Fruit fly (Drosophila melanogaster) whole organism, embryonic: ENCODE results near the gene CG34265.

ENCODE experiments used
- CG10147 ChIP-seq: fragments of 200-800 bp; sonication (Bioruptor generic); optimal IDR thresholded peaks from 2 replicates; lab custom pipeline; 2019; ENCODE audit warnings: missing biosample characterization, mild to moderate bottlenecking, missing genetic modification characterization, moderate library complexity
- CG1233 ChIP-seq: fragments of 200-800 bp; sonication (Bioruptor generic); optimal IDR thresholded peaks from 4 replicates; lab custom pipeline; 2018; ENCODE audit warnings: missing biosample characterization, mild to moderate bottlenecking, missing genetic modification characterization
- CG12391 ChIP-seq: fragments of 200-800 bp; sonication (Bioruptor generic); optimal IDR thresholded peaks from 3 replicates; lab custom pipeline; 2018; ENCODE audit warnings: missing biosample characterization, mild to moderate bottlenecking, missing genetic modification characterization, moderate library complexity
- CG14860 ChIP-seq: fragments of 200-800 bp; sonication (Bioruptor generic); IDR thresholded peaks from 3 replicates; pipeline ENCODE4 v1.3.6; 2022; ENCODE audit warnings: missing biosample characterization, missing genetic modification characterization; ENCODE audit not compliant: partially characterized antibody
- CG15073 ChIP-seq: fragments of 200-800 bp; sonication (Bioruptor generic); optimal IDR thresholded peaks from 2 replicates; lab custom pipeline; 2016; ENCODE audit warnings: missing biosample characterization, missing genetic modification characterization
- CG1529 ChIP-seq: fragments of 200-800 bp; sonication (Bioruptor generic); optimal IDR thresholded peaks from 3 replicates; lab custom pipeline; 2018; ENCODE audit warnings: missing biosample characterization, missing genetic modification characterization
- CG1603 ChIP-seq: fragments of 200-800 bp; sonication (Bioruptor generic); optimal IDR thresholded peaks from 2 replicates; lab custom pipeline; 2019; ENCODE audit warnings: missing biosample characterization, mild to moderate bottlenecking, missing genetic modification characterization, moderate library complexity
- CG1647 ChIP-seq: fragments of 200-800 bp; sonication (Bioruptor generic); optimal IDR thresholded peaks from 3 replicates; lab custom pipeline; 2016; ENCODE audit warnings: missing biosample characterization, missing genetic modification characterization
- CG17361 ChIP-seq: fragments of 200-800 bp; sonication (Bioruptor generic); IDR thresholded peaks from 3 replicates; pipeline ENCODE4 v1.3.6; 2022; ENCODE audit warnings: missing biosample characterization, missing genetic modification characterization
- CG17802 ChIP-seq: fragments of 200-800 bp; sonication (Bioruptor generic); optimal IDR thresholded peaks from 2 replicates; lab custom pipeline; 2018; ENCODE audit warnings: missing biosample characterization, mild to moderate bottlenecking, missing genetic modification characterization, moderate library complexity
- CG30020 ChIP-seq: fragments of 200-800 bp; optimal IDR thresholded peaks from 2 replicates; lab custom pipeline; 2019; ENCODE audit warnings: missing biosample characterization, mild to moderate bottlenecking, missing genetic modification characterization, moderate library complexity
- CG32767 ChIP-seq: fragments of 200-800 bp; sonication (Bioruptor generic); IDR thresholded peaks from 2 replicates; pipeline ENCODE4 v1.3.6; 2022; ENCODE audit warnings: missing biosample characterization, missing genetic modification characterization
- CG6272 ChIP-seq: fragments of 200-800 bp; sonication (Bioruptor generic); IDR thresholded peaks from 2 replicates; pipeline ENCODE4 v1.3.6; 2022; ENCODE audit warnings: missing biosample characterization, missing genetic modification characterization
- CG8388 ChIP-seq: fragments of 200-800 bp; sonication (Bioruptor generic); optimal IDR thresholded peaks from 2 replicates; lab custom pipeline; 2019; ENCODE audit warnings: missing biosample characterization, mild to moderate bottlenecking, missing genetic modification characterization, moderate library complexity
- CG8944 ChIP-seq: fragments of 200-800 bp; sonication (Bioruptor generic); optimal IDR thresholded peaks from 3 replicates; lab custom pipeline; 2016; ENCODE audit warnings: missing biosample characterization, missing genetic modification characterization
- CG9215 ChIP-seq: fragments of 200-800 bp; sonication (Bioruptor generic); IDR thresholded peaks from 2 replicates; pipeline ENCODE4 v1.3.6; 2022; ENCODE audit warnings: missing biosample characterization, missing genetic modification characterization
- CG9609 ChIP-seq: fragments of 200-800 bp; sonication (Bioruptor generic); optimal IDR thresholded peaks from 3 replicates; lab custom pipeline; 2016; ENCODE audit warnings: missing biosample characterization, missing genetic modification characterization
- Dek ChIP-seq: fragments of 200-800 bp; sonication (Bioruptor generic); optimal IDR thresholded peaks from 3 replicates; lab custom pipeline; 2019; ENCODE audit warnings: missing biosample characterization, mild to moderate bottlenecking, missing genetic modification characterization, moderate library complexity
- E2f1 ChIP-seq: fragments of 200-800 bp; sonication (Bioruptor generic); IDR thresholded peaks from 2 replicates; pipeline ENCODE4 v1.3.6; 2022; ENCODE audit warnings: missing biosample characterization, missing genetic modification characterization
- GATAe ChIP-seq: fragments of 200-800 bp; sonication (Bioruptor generic); conservative IDR thresholded peaks from 2 replicates; pipeline ENCODE4 v1.3.6; 2022; ENCODE audit warnings: missing biosample characterization, missing genetic modification characterization
- HLH54F ChIP-seq: fragments of 200-800 bp; sonication (Bioruptor generic); optimal IDR thresholded peaks from 3 replicates; lab custom pipeline; 2016; ENCODE audit warnings: missing biosample characterization, missing genetic modification characterization
- HLHmδ ChIP-seq: fragments of 200-800 bp; sonication (Bioruptor generic); optimal IDR thresholded peaks from 2 replicates; lab custom pipeline; 2018; ENCODE audit warnings: missing biosample characterization, mild to moderate bottlenecking, missing genetic modification characterization, moderate library complexity
- Hmr ChIP-seq: fragments of 200-800 bp; sonication (Bioruptor generic); optimal IDR thresholded peaks from 3 replicates; lab custom pipeline; 2017; ENCODE audit warnings: mild to moderate bottlenecking, missing biosample characterization, missing genetic modification reagents, missing genetic modification characterization
- Hr51 ChIP-seq, 2 experiments: fragments of 200-800 bp; sonication (Bioruptor generic); optimal IDR thresholded peaks; 2 replicates in 1 of 2; 3 replicates in 1 of 2; lab custom pipeline; 2016 to 2018; ENCODE audit warnings: missing biosample characterization in 2 of 2, missing genetic modification characterization in 2 of 2, mild to moderate bottlenecking in 1 of 2, moderate library complexity in 1 of 2
- Lhr ChIP-seq: fragments of 200-800 bp; sonication (Bioruptor generic); optimal IDR thresholded peaks from 3 replicates; lab custom pipeline; 2017; ENCODE audit warnings: mild to moderate bottlenecking, missing biosample characterization, missing genetic modification reagents, missing genetic modification characterization
- Mad ChIP-seq: fragments of 200-800 bp; sonication (Bioruptor generic); optimal IDR thresholded peaks from 2 replicates; lab custom pipeline; 2016; ENCODE audit warnings: missing biosample characterization, missing genetic modification characterization
- Mes4 ChIP-seq: fragments of 200-800 bp; sonication (Bioruptor generic); optimal IDR thresholded peaks from 2 replicates; lab custom pipeline; 2016; ENCODE audit warnings: missing biosample characterization, missing genetic modification characterization
- Mrtf ChIP-seq: fragments of 200-800 bp; sonication (Bioruptor generic); IDR thresholded peaks from 3 replicates; pipeline ENCODE4 v1.3.6; 2022; ENCODE audit warnings: missing biosample characterization, missing genetic modification characterization
- Neu2 ChIP-seq: fragments of 200-800 bp; sonication (Bioruptor generic); optimal IDR thresholded peaks from 3 replicates; lab custom pipeline; 2016; ENCODE audit warnings: missing biosample characterization, missing genetic modification characterization, borderline replicate concordance
- Sox102F ChIP-seq: fragments of 200-800 bp; sonication (Bioruptor generic); optimal IDR thresholded peaks from 2 replicates; lab custom pipeline; 2018; ENCODE audit warnings: missing biosample characterization, mild to moderate bottlenecking, missing genetic modification characterization, moderate library complexity
- TFAM ChIP-seq: fragments of 200-800 bp; sonication (Bioruptor generic); optimal IDR thresholded peaks from 2 replicates; lab custom pipeline; 2017; ENCODE audit warnings: missing biosample characterization, missing genetic modification characterization, inconsistent platforms
- Taf1 ChIP-seq: fragments of 200-800 bp; sonication (Bioruptor generic); IDR thresholded peaks from 2 replicates; pipeline ENCODE4 v1.3.6; 2022; ENCODE audit warnings: missing biosample characterization, missing genetic modification characterization
- Tbp ChIP-seq: fragments of >200 bp; optimal IDR thresholded peaks from 2 replicates; lab custom pipeline; 2018; ENCODE audit warnings: missing biosample characterization, missing genetic modification characterization
- Usf ChIP-seq: fragments of 200-800 bp; sonication (Bioruptor generic); optimal IDR thresholded peaks from 2 replicates; lab custom pipeline; 2017; ENCODE audit warnings: missing genotype, missing biosample characterization, missing genetic modification characterization
- ato ChIP-seq: fragments of 200-800 bp; sonication (Bioruptor generic); IDR thresholded peaks from 2 replicates; pipeline ENCODE4 v1.3.6; 2022; ENCODE audit warnings: missing biosample characterization, missing genetic modification characterization; ENCODE audit not compliant: partially characterized antibody
- cg ChIP-seq: fragments of 200-800 bp; sonication (Bioruptor generic); optimal IDR thresholded peaks from 3 replicates; lab custom pipeline; 2019; ENCODE audit warnings: missing biosample characterization, mild to moderate bottlenecking, missing genetic modification characterization, moderate library complexity
- crc ChIP-seq: fragments of 200-800 bp; sonication (Bioruptor generic); optimal IDR thresholded peaks from 2 replicates; lab custom pipeline; 2016; ENCODE audit warnings: missing biosample characterization, missing genetic modification characterization
- grau ChIP-seq: fragments of 200-800 bp; optimal IDR thresholded peaks from 3 replicates; lab custom pipeline; 2019; ENCODE audit warnings: missing biosample characterization, mild to moderate bottlenecking, missing genetic modification characterization, moderate library complexity
- gsb ChIP-seq: fragments of 200-800 bp; sonication (Bioruptor generic); IDR thresholded peaks from 2 replicates; pipeline ENCODE4 v1.3.6; 2022; ENCODE audit warnings: missing biosample characterization, missing genetic modification characterization
- gsb-n ChIP-seq: fragments of 200-800 bp; sonication (Bioruptor generic); optimal IDR thresholded peaks from 3 replicates; lab custom pipeline; 2018; ENCODE audit warnings: missing biosample characterization, mild to moderate bottlenecking, missing genetic modification characterization
- ham ChIP-seq: fragments of 200-800 bp; sonication (Bioruptor generic); IDR thresholded peaks from 2 replicates; pipeline ENCODE4 v1.3.6; 2022; ENCODE audit warnings: missing biosample characterization, missing genetic modification characterization
- lola ChIP-seq, 3 experiments: fragments of >200 bp in 2 of 3; fragments of 200-800 bp in 1 of 3; sonication (Bioruptor generic) in 1 of 3; optimal IDR thresholded peaks; 2 replicates each; lab custom pipeline; 2017 to 2019; ENCODE audit warnings: missing biosample characterization in 3 of 3, missing genetic modification characterization in 3 of 3, mild to moderate bottlenecking in 1 of 3, moderate library complexity in 1 of 3
- nau ChIP-seq: fragments of 200-800 bp; sonication (Bioruptor generic); optimal IDR thresholded peaks from 3 replicates; lab custom pipeline; 2017; ENCODE audit warnings: missing biosample characterization, mild to moderate bottlenecking, missing genetic modification characterization, missing genetic modification reagents
- sens ChIP-seq: fragments of 200-800 bp; sonication (Bioruptor generic); peaks from one replicate; lab custom pipeline; 2016; ENCODE audit warnings: missing biosample characterization, missing genetic modification characterization
- slbo ChIP-seq: fragments of 200-800 bp; sonication (Bioruptor generic); IDR thresholded peaks from 2 replicates; pipeline ENCODE4 v1.3.6; 2022; ENCODE audit warnings: missing biosample characterization, missing genetic modification characterization
- so ChIP-seq: fragments of 200-800 bp; sonication (Bioruptor generic); IDR thresholded peaks from 3 replicates; pipeline ENCODE4 v1.3.6; 2022; ENCODE audit warnings: missing biosample characterization, missing genetic modification characterization
- stwl ChIP-seq: fragments of 200-800 bp; sonication (Bioruptor generic); optimal IDR thresholded peaks from 3 replicates; lab custom pipeline; 2018; ENCODE audit warnings: missing biosample characterization, mild to moderate bottlenecking, missing genetic modification characterization, moderate library complexity
- wor ChIP-seq: fragments of 200-800 bp; sonication (Bioruptor generic); IDR thresholded peaks from 2 replicates; pipeline ENCODE4 v1.3.6; 2022; ENCODE audit warnings: missing biosample characterization, missing genetic modification characterization

Gene CG34265

DNA sequence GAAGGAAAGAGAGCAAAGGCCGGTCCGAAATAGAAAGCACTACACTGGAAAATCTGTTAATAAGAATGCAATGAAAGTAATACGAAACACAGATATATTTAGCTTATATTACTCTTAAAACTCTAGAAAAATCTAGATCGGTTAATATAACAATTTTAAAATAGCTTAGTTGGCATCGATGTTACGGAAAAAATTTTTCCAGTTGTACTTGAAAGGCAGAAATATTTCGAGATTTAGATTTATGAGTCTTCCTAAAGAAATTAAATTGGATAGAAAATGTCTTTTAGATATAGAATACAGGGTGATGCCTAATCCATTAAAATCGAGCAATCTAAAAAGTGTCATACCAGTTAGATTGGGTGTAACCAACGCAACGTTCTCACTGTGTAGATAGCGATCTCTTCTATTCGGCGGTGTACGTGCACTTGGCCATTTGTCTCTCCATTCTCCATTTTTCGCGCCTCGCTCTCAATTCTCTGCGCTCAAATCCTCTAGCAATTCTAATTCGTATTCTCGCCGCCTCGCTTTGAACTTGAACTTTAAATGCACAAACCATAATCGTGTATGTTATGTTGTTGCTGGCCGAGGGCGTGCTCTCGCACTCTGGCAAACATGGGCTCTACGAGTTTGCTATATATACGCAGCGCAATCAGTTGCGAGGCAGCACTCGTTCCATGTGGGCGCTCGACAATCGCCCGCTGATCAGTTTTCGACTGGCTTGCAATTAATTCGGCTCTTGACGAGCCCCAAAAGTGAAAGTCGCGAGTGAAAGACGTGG, 18.1 kb upstream of the CG34265 start (continued):
- peak; percentile 93 for TF ChIP-seq nau (GFP tag; lab: Kevin White, UChicago)
- no peak for TF ChIP-seq CG14860 (GFP tag; lab: Robert Waterston, UW)
- peak; percentile 73 for TF ChIP-seq GATAe (GFP tag; lab: Robert Waterston, UW)
- peak; percentile 91 for TF ChIP-seq wor (GFP tag; lab: Robert Waterston, UW)
- peak; percentile 92 for TF ChIP-seq Mad
- peak; percentile 95 for TF ChIP-seq HLH54F (GFP tag; lab: Kevin White, UChicago)
- TF ChIP-seq CG32767 (GFP tag; lab: Robert Waterston, UW): peak; percentile 76; the same call in 1 of the 2 replicates
- peak; percentile 96 for TF ChIP-seq CG12391
- peak; percentile 99 for TF ChIP-seq CG17361 (GFP tag; lab: Robert Waterston, UW)
- TF ChIP-seq Usf (GFP tag; lab: Kevin White, UChicago): peak; percentile 96
- TF ChIP-seq CG1603 (tag; lab: Kevin White, UChicago): peak; percentile 69
- peak; percentile 48; the same call in 1 of the 2 replicates for TF ChIP-seq ham (GFP tag; lab: Robert Waterston, UW)
- TF ChIP-seq TFAM (GFP tag; lab: Kevin White, UChicago): peak; percentile 71
- TF ChIP-seq CG1529 (GFP tag; lab: Kevin White, UChicago): peak; percentile 97
- TF ChIP-seq Dek (tag; lab: Kevin White, UChicago): peak; percentile 89
- TF ChIP-seq slbo: peak; percentile 90
- peak; percentile 94 for TF ChIP-seq Sox102F (GFP tag; lab: Kevin White, UChicago)
- peak; percentile 94 for TF ChIP-seq Hmr (GFP tag; lab: Kevin White, UChicago)
- TF ChIP-seq Neu2: peak; percentile 64
- TF ChIP-seq E2f1 (GFP tag; lab: Robert Waterston, UW): peak; percentile 79; the same call in 1 of the 2 replicates
- TF ChIP-seq gsb-n (tag; lab: Kevin White, UChicago): peak; percentile 91
- TF ChIP-seq CG15073 (GFP tag; lab: Kevin White, UChicago): peak; percentile 76
- TF ChIP-seq gsb (GFP tag; lab: Robert Waterston, UW): peak; percentile 67
- TF ChIP-seq CG8944 (GFP tag; lab: Kevin White, UChicago): peak; percentile 94
- peak; percentile 79 for TF ChIP-seq CG1647 (GFP tag; lab: Kevin White, UChicago)
- TF ChIP-seq Tbp (GFP tag; lab: Kevin White, UChicago): no peak
- peak; percentile 96 for TF ChIP-seq grau (tag; lab: Kevin White, UChicago)
- peak; percentile 91 for TF ChIP-seq CG1233 (GFP tag; lab: Kevin White, UChicago)
- peak; percentile 92 to 95 for TF ChIP-seq Hr51 (GFP tag; optimal IDR thresholded peaks at IDR 0.05; lab: Kevin White, UChicago)
- peak; percentile 78 for TF ChIP-seq CG6272
- TF ChIP-seq Taf1 (GFP tag; lab: Robert Waterston, UW): peak; percentile 78; the same call in 1 of the 2 replicates
- peak; percentile 96 for TF ChIP-seq CG9609 (GFP tag; lab: Kevin White, UChicago)
- peak; percentile 93 for TF ChIP-seq CG8388 (GFP tag; lab: Kevin White, UChicago)
- peak; percentile 96 for TF ChIP-seq Mes4 (GFP tag; lab: Kevin White, UChicago)
- peak; percentile 87 for TF ChIP-seq CG9215
- TF ChIP-seq CG10147 (GFP tag; lab: Kevin White, UChicago): peak; percentile 94
- peak; percentile 73 for TF ChIP-seq CG17802 (tag; lab: Kevin White, UChicago)
- peak; percentile 92 for TF ChIP-seq crc (GFP tag; lab: Kevin White, UChicago)
- peak; percentile 100 for TF ChIP-seq sens (GFP tag; lab: Kevin White, UChicago)
- TF ChIP-seq CG30020 (tag; lab: Kevin White, UChicago): peak; percentile 83
- TF ChIP-seq cg (GFP tag; lab: Kevin White, UChicago): no peak
- peak in 1 of 3 experiments; percentile 97 for TF ChIP-seq lola (GFP tag; optimal IDR thresholded peaks at IDR 0.05; lab: Kevin White, UChicago)
- TF ChIP-seq Mrtf (GFP tag; lab: Robert Waterston, UW): peak; percentile 81
- peak; percentile 84 for TF ChIP-seq Lhr (GFP tag; lab: Kevin White, UChicago)
- TF ChIP-seq HLHmδ (GFP tag; lab: Kevin White, UChicago): no peak
- TF ChIP-seq ato (GFP tag; lab: Robert Waterston, UW): no peak
- TF ChIP-seq so (GFP tag; lab: Robert Waterston, UW): peak; percentile 67; the same call in 1 of the 3 replicates
- no peak for TF ChIP-seq stwl (tag; lab: Kevin White, UChicago)
